Fruit fly (Drosophila melanogaster) Kc167 (cell line): ENCODE results near the gene Rab30.

Experiments
- Myc ChIP-seq: fragments of >200 bp; optimal IDR thresholded peaks from 2 replicates; lab custom pipeline; 2017; ENCODE audit warnings: missing external identifiers
- Sin3A ChIP-seq: fragments of >200 bp; optimal IDR thresholded peaks from 2 replicates; lab custom pipeline; 2018; ENCODE audit warnings: missing external identifiers
- h ChIP-seq: fragments of >200 bp; optimal IDR thresholded peaks from 3 replicates; lab custom pipeline; 2018; ENCODE audit warnings: missing external identifiers
- insv ChIP-seq: fragments of >200 bp; optimal IDR thresholded peaks from 3 replicates; lab custom pipeline; 2018; ENCODE audit warnings: missing external identifiers
- psq ChIP-seq: fragments of >200 bp; optimal IDR thresholded peaks from 2 replicates; lab custom pipeline; 2017; ENCODE audit warnings: missing external identifiers
- ttk ChIP-seq: sonication (Bioruptor generic); optimal IDR thresholded peaks from 2 replicates; lab custom pipeline; 2017; ENCODE audit warnings: missing external identifiers

Rab30 gene

dm6 chr2L:7009807-7010470 is 22.5 kb downstream of the Rab30 start, which contains the start of gene uif:
TSS of gene uif (minus strand) at chr2L:7010359.
- no peak for TF ChIP-seq h (lab: Kevin White, UChicago)
- no peak for TF ChIP-seq ttk (lab: Kevin White, UChicago)
- TF ChIP-seq psq (lab: Kevin White, UChicago) = no peak
- no peak for TF ChIP-seq insv (lab: Kevin White, UChicago)
- TF ChIP-seq Sin3A (lab: Kevin White, UChicago) = no peak
- TF ChIP-seq Myc (lab: Kevin White, UChicago) = no peak

dm6 chr2L:7007564-7007963 is 24.8 kb downstream of the Rab30 start:
- TF ChIP-seq Myc (lab: Kevin White, UChicago) = no peak
- TF ChIP-seq psq (lab: Kevin White, UChicago) = no peak
- no peak for TF ChIP-seq h (lab: Kevin White, UChicago)
- TF ChIP-seq Sin3A (lab: Kevin White, UChicago) = no peak
- TF ChIP-seq insv (lab: Kevin White, UChicago) = no peak

dm6 chr2L:7005489-7005888 is 26.9 kb downstream of the Rab30 start:
- no peak for TF ChIP-seq ttk (lab: Kevin White, UChicago)
- TF ChIP-seq insv (lab: Kevin White, UChicago) = no peak
- TF ChIP-seq Sin3A (lab: Kevin White, UChicago) = no peak
- no peak for TF ChIP-seq psq (lab: Kevin White, UChicago)
- no peak for TF ChIP-seq h (lab: Kevin White, UChicago)

- TF ChIP-seq psq (lab: Kevin White, UChicago) = no peak
- no peak for TF ChIP-seq ttk (lab: Kevin White, UChicago)
- no peak for TF ChIP-seq Sin3A (lab: Kevin White, UChicago)
- no peak for TF ChIP-seq insv (lab: Kevin White, UChicago)
- TF ChIP-seq h (lab: Kevin White, UChicago) = no peak
- no peak for TF ChIP-seq Myc (lab: Kevin White, UChicago)
These were observed 28.1 kb downstream of the Rab30 start for dm6 chr2L:7004304-7004703.

dm6 chr2L:6998736-6999135 is 33.7 kb downstream of the Rab30 start:
- TF ChIP-seq Sin3A (lab: Kevin White, UChicago) (no peak), psq (lab: Kevin White, UChicago) (no peak)

- TF ChIP-seq Myc (lab: Kevin White, UChicago) (no peak), insv (lab: Kevin White, UChicago) (no peak), ttk (lab: Kevin White, UChicago) (no peak), h (lab: Kevin White, UChicago) (no peak), psq (lab: Kevin White, UChicago) (no peak), Sin3A (lab: Kevin White, UChicago) (no peak)
These were observed 41.3 kb downstream of the Rab30 start for dm6 chr2L:6991085-6991484.
